Worm (Caenorhabditis elegans) whole organism, L4 larva: Measurements from ENCODE around the gene F35G2.1.

Source experiments
- F26F4.8 ChIP-seq: fragments of 200-800 bp; sonication (Bioruptor generic); conservative IDR thresholded peaks from 2 replicates; pipeline ENCODE4 v1.3.6; 2022; ENCODE audit warnings: missing genetic modification characterization, missing compliant biosample characterization
- F37D6.2 ChIP-seq: sonication (generic microtip); optimal IDR thresholded peaks from 2 replicates; lab custom pipeline; 2016; ENCODE audit warnings: mild to moderate bottlenecking, missing genetic modification characterization, missing compliant biosample characterization
- R02D3.7 ChIP-seq: fragments of 150-350 bp; sonication (generic microtip); optimal IDR thresholded peaks from 3 replicates; lab custom pipeline; 2014; ENCODE audit warnings: missing biosample characterization, missing genetic modification characterization
- Y75B8A.6 ChIP-seq: fragments of 200-800 bp; sonication (Bioruptor generic); IDR thresholded peaks from 2 replicates; pipeline ENCODE4 v1.3.6; 2022; ENCODE audit warnings: missing genetic modification reagents, missing genetic modification characterization, missing compliant biosample characterization
- aha-1 ChIP-seq: fragments of 150-350 bp; peaks from one replicate; lab custom pipeline; 2014; ENCODE audit warnings: missing biosample characterization, missing genetic modification characterization
- ceh-28 ChIP-seq: fragments of 150-350 bp; optimal IDR thresholded peaks from 2 replicates; lab custom pipeline; 2014; ENCODE audit warnings: missing biosample characterization, missing genetic modification reagents, missing genetic modification characterization
- ceh-44 ChIP-seq: fragments of 200-800 bp; sonication (Bioruptor generic); IDR thresholded peaks from 2 replicates; pipeline ENCODE4 v1.3.6; 2022; ENCODE audit warnings: missing genetic modification reagents, missing genetic modification characterization, missing compliant biosample characterization
- ceh-62 ChIP-seq: sonication (generic microtip); optimal IDR thresholded peaks from 2 replicates; lab custom pipeline; 2017; ENCODE audit warnings: missing biosample characterization, missing genetic modification characterization
- ceh-82 ChIP-seq: sonication (generic microtip); optimal IDR thresholded peaks from 2 replicates; lab custom pipeline; 2017; ENCODE audit warnings: missing biosample characterization, missing genetic modification characterization
- ces-1 ChIP-seq: fragments of 150-350 bp; sonication (generic microtip); optimal IDR thresholded peaks from 4 replicates; lab custom pipeline; 2014; ENCODE audit warnings: missing biosample characterization, missing genetic modification reagents, missing genetic modification characterization
- daf-16 ChIP-seq, 3 experiments: sonication (generic microtip); optimal IDR thresholded peaks; 2 replicates each; lab custom pipeline; 2016 to 2017; ENCODE audit warnings: missing genetic modification characterization in 3 of 3, missing genetic modification reagents in 3 of 3, mild to moderate bottlenecking in 2 of 3, missing compliant biosample characterization in 2 of 3, missing biosample characterization in 1 of 3, moderate library complexity in 1 of 3
- dmd-9 ChIP-seq: fragments of 200-800 bp; sonication (Bioruptor generic); IDR thresholded peaks from 2 replicates; pipeline ENCODE4 v1.3.6; 2022; ENCODE audit warnings: missing genetic modification reagents, missing genetic modification characterization, missing compliant biosample characterization
- dpl-1 ChIP-seq: fragments of 150-350 bp; optimal IDR thresholded peaks from 2 replicates; lab custom pipeline; 2014; ENCODE audit warnings: missing biosample characterization, missing genetic modification reagents, missing genetic modification characterization
- fos-1 ChIP-seq: fragments of 150-350 bp; optimal IDR thresholded peaks from 2 replicates; lab custom pipeline; 2014; ENCODE audit warnings: missing biosample characterization, missing genetic modification characterization
- hif-1 ChIP-seq, 2 experiments: sonication (generic microtip); optimal IDR thresholded peaks; 2 replicates each; lab custom pipeline; 2016 to 2017; ENCODE audit warnings: missing compliant biosample characterization in 2 of 2, missing genetic modification characterization in 2 of 2, missing genetic modification reagents in 2 of 2, missing genotype in 2 of 2, mild to moderate bottlenecking in 1 of 2
- hlh-11 ChIP-seq: fragments of 200-800 bp; sonication (Bioruptor generic); optimal IDR thresholded peaks from 2 replicates; lab custom pipeline; 2018; ENCODE audit warnings: mild to moderate bottlenecking, missing genetic modification characterization, missing compliant biosample characterization
- hmg-1.1 ChIP-seq: fragments of 200-800 bp; sonication (Bioruptor generic); IDR thresholded peaks from 2 replicates; pipeline ENCODE4 v1.3.6; 2022; ENCODE audit warnings: missing genetic modification reagents, missing genetic modification characterization, missing compliant biosample characterization
- lin-1 ChIP-seq: fragments of 200-800 bp; sonication (Bioruptor generic); IDR thresholded peaks from 2 replicates; pipeline ENCODE4 v1.3.6; 2022; ENCODE audit warnings: missing genetic modification reagents, missing genetic modification characterization, missing compliant biosample characterization
- lin-29 ChIP-seq: fragments of 200-800 bp; sonication (Bioruptor generic); IDR thresholded peaks from 2 replicates; pipeline ENCODE4 v1.3.6; 2022; ENCODE audit warnings: missing genetic modification reagents, missing genetic modification characterization, missing compliant biosample characterization
- lir-3 ChIP-seq: sonication (generic microtip); optimal IDR thresholded peaks from 2 replicates; lab custom pipeline; 2016; ENCODE audit warnings: mild to moderate bottlenecking, missing genetic modification characterization, missing compliant biosample characterization
- lsy-2 ChIP-seq, 2 experiments: fragments of 150-350 bp in 1 of 2; sonication (generic microtip) in 1 of 2; optimal IDR thresholded peaks; 2 replicates each; lab custom pipeline; 2014 to 2017; ENCODE audit warnings: missing biosample characterization in 2 of 2, missing genetic modification characterization in 2 of 2
- madf-5 ChIP-seq, 2 experiments: fragments of 200-800 bp; sonication (Bioruptor generic); IDR thresholded peaks; 2 replicates each; pipeline ENCODE4 v1.3.6; 2022; ENCODE audit warnings: missing compliant biosample characterization in 2 of 2, missing genetic modification characterization in 2 of 2
- mdt-29 ChIP-seq: fragments of 200-800 bp; sonication (Bioruptor generic); IDR thresholded peaks from 2 replicates; pipeline ENCODE4 v1.3.6; 2022; ENCODE audit warnings: missing genetic modification reagents, missing genetic modification characterization, missing compliant biosample characterization
- mes-2 ChIP-seq: sonication (generic microtip); optimal IDR thresholded peaks from 2 replicates; lab custom pipeline; 2016; ENCODE audit warnings: missing genotype, mild to moderate bottlenecking, missing genetic modification characterization, missing compliant biosample characterization; ENCODE audit not compliant: poor library complexity, severe bottlenecking
- mxl-2 ChIP-seq: fragments of 200-800 bp; sonication (Bioruptor generic); conservative IDR thresholded peaks from 2 replicates; pipeline ENCODE4 v1.3.6; 2022; ENCODE audit warnings: missing genetic modification reagents, missing genetic modification characterization, missing compliant biosample characterization
- mxl-3 ChIP-seq: fragments of 200-800 bp; sonication (Bioruptor generic); optimal IDR thresholded peaks from 2 replicates; lab custom pipeline; 2018; ENCODE audit warnings: mild to moderate bottlenecking, missing genetic modification characterization, missing compliant biosample characterization
- nhr-10 ChIP-seq: fragments of 150-350 bp; optimal IDR thresholded peaks from 2 replicates; lab custom pipeline; 2014; ENCODE audit warnings: missing biosample characterization, missing genetic modification characterization
- nhr-42 ChIP-seq: fragments of 200-800 bp; sonication (Bioruptor generic); IDR thresholded peaks from 2 replicates; pipeline ENCODE4 v1.3.6; 2022; ENCODE audit warnings: missing genetic modification characterization, missing compliant biosample characterization
- nhr-48 ChIP-seq: sonication (generic microtip); optimal IDR thresholded peaks from 2 replicates; lab custom pipeline; 2016; ENCODE audit warnings: mild to moderate bottlenecking, missing genetic modification characterization, missing compliant biosample characterization
- nhr-6 ChIP-seq: fragments of 150-350 bp; optimal IDR thresholded peaks from 2 replicates; lab custom pipeline; 2014; ENCODE audit warnings: missing biosample characterization, missing genetic modification characterization
- nhr-76 ChIP-seq: fragments of 150-350 bp; optimal IDR thresholded peaks from 2 replicates; lab custom pipeline; 2014; ENCODE audit warnings: missing biosample characterization, missing genetic modification characterization
- php-3 ChIP-seq: fragments of 200-800 bp; sonication (Bioruptor generic); IDR thresholded peaks from 2 replicates; pipeline ENCODE4 v1.3.6; 2022; ENCODE audit warnings: missing genetic modification reagents, missing genetic modification characterization, missing compliant biosample characterization
- saeg-2 ChIP-seq: fragments of 200-800 bp; sonication (Bioruptor generic); IDR thresholded peaks from 2 replicates; pipeline ENCODE4 v1.3.6; 2022; ENCODE audit warnings: missing genetic modification reagents, missing genetic modification characterization, missing compliant biosample characterization
- sdz-12 ChIP-seq: fragments of 200-800 bp; sonication (Bioruptor generic); optimal IDR thresholded peaks from 2 replicates; lab custom pipeline; 2018; ENCODE audit warnings: mild to moderate bottlenecking, missing genetic modification characterization, missing compliant biosample characterization
- set-16 ChIP-seq: fragments of 200-800 bp; sonication (Bioruptor generic); IDR thresholded peaks from 2 replicates; pipeline ENCODE4 v1.3.6; 2022; ENCODE audit warnings: missing genetic modification reagents, missing genetic modification characterization, missing compliant biosample characterization
- snpc-1.2 ChIP-seq: fragments of 200-800 bp; sonication (Bioruptor generic); IDR thresholded peaks from 2 replicates; pipeline ENCODE4 v1.3.6; 2022; ENCODE audit warnings: missing genetic modification reagents, missing genetic modification characterization, missing compliant biosample characterization
- spr-1 ChIP-seq: sonication (generic microtip); optimal IDR thresholded peaks from 2 replicates; lab custom pipeline; 2016; ENCODE audit warnings: mild to moderate bottlenecking, missing genetic modification characterization, missing compliant biosample characterization
- spr-3 ChIP-seq: fragments of 200-800 bp; sonication (Bioruptor generic); optimal IDR thresholded peaks from 2 replicates; lab custom pipeline; 2018; ENCODE audit warnings: mild to moderate bottlenecking, missing genetic modification characterization, missing compliant biosample characterization
- unc-130 ChIP-seq: sonication (generic microtip); optimal IDR thresholded peaks from 2 replicates; lab custom pipeline; 2016; ENCODE audit warnings: missing genetic modification reagents, missing genetic modification characterization, missing compliant biosample characterization
- unc-62 ChIP-seq, 3 experiments: fragments of 150-350 bp in 1 of 3; sonication (generic microtip); optimal IDR thresholded peaks in 2 of 3; peaks in 1 of 3; 1 replicate in 1 of 3; 2 replicates in 2 of 3; lab custom pipeline; 2014 to 2017; ENCODE audit warnings: missing biosample characterization in 3 of 3, missing genetic modification characterization in 3 of 3, missing genetic modification reagents in 3 of 3, missing genotype in 1 of 3
- vab-7 ChIP-seq: fragments of 200-800 bp; sonication (Bioruptor generic); IDR thresholded peaks from 2 replicates; pipeline ENCODE4 v1.3.6; 2022; ENCODE audit warnings: missing genetic modification reagents, missing genetic modification characterization, missing compliant biosample characterization
- zfp-2 ChIP-seq: sonication (generic microtip); optimal IDR thresholded peaks from 2 replicates; lab custom pipeline; 2016; ENCODE audit warnings: mild to moderate bottlenecking, missing genetic modification characterization, missing compliant biosample characterization
- zfp-3 ChIP-seq: fragments of 200-800 bp; sonication (Bioruptor generic); conservative IDR thresholded peaks from 2 replicates; pipeline ENCODE4 v1.3.6; 2022; ENCODE audit warnings: missing genetic modification reagents, missing genetic modification characterization, missing compliant biosample characterization
- zip-11 ChIP-seq: fragments of 200-800 bp; sonication (Bioruptor generic); IDR thresholded peaks from 2 replicates; pipeline ENCODE4 v1.3.6; 2022; ENCODE audit warnings: missing genetic modification characterization, missing compliant biosample characterization
- ztf-7 ChIP-seq: fragments of 150-350 bp; optimal IDR thresholded peaks from 2 replicates; lab custom pipeline; 2014; ENCODE audit warnings: missing biosample characterization, missing genetic modification characterization

The F35G2.1 gene

ce11 chrIV:12157915-12158314 is 45.1 kb upstream of the F35G2.1 start:
- TF ChIP-seq ztf-7 (tag; lab: Kevin White, UChicago) (no peak), F37D6.2 (tag; lab: Kevin White, UChicago) (no peak), nhr-6 (peak; percentile 20), ceh-28 (tag; lab: Kevin White, UChicago) (no peak), ceh-62 (tag; lab: Kevin White, UChicago) (no peak), fos-1 (tag; lab: Kevin White, UChicago) (no peak), R02D3.7 (no peak), F26F4.8 (no peak), aha-1 (tag; lab: Kevin White, UChicago) (no peak), sdz-12 (no peak), mes-2 (peak; percentile 6), set-16 (GFP tag; lab: Robert Waterston, UW) (no peak), nhr-76 (tag; lab: Kevin White, UChicago) (no peak), nhr-42 (GFP tag; lab: Robert Waterston, UW) (no peak), spr-3 (GFP tag; lab: Kevin White, UChicago) (no peak), zip-11 (GFP tag; lab: Robert Waterston, UW) (no peak), mxl-2 (GFP tag; lab: Robert Waterston, UW) (no peak), lin-1 (GFP tag; lab: Robert Waterston, UW) (no peak), vab-7 (GFP tag; lab: Robert Waterston, UW) (no peak), dpl-1 (GFP tag; lab: Kevin White, UChicago) (no peak), zfp-3 (GFP tag; lab: Robert Waterston, UW) (no peak), zfp-2 (tag; lab: Kevin White, UChicago) (no peak), mxl-3 (GFP tag; lab: Kevin White, UChicago) (peak; percentile 25), snpc-1.2 (GFP tag; lab: Robert Waterston, UW) (no peak), spr-1 (no peak), unc-62 (GFP tag; optimal IDR thresholded peaks at IDR 0.05 in 1 of 2; lab: Kevin White, UChicago) (no peak), unc-62 (tag; optimal IDR thresholded peaks at IDR 0.05; lab: Kevin White, UChicago) (no peak), Y75B8A.6 (GFP tag; lab: Robert Waterston, UW) (no peak), php-3 (no peak), dmd-9 (GFP tag; lab: Robert Waterston, UW) (no peak), hmg-1.1 (0 out of 2 replicates have a peak, but pooled peaks have one; percentile 29)

- TF ChIP-seq aha-1 (tag; lab: Kevin White, UChicago) = peak; percentile 96
- TF ChIP-seq hif-1 (tag; optimal IDR thresholded peaks at IDR 0.05; lab: Kevin White, UChicago) = no peak
- no peak for TF ChIP-seq ces-1 (GFP tag; lab: Kevin White, UChicago)
Observed at ce11 chrIV:12160421-12160820, 42.6 kb upstream of the F35G2.1 start.

ce11 chrIV:12162732-12163131 is 40.3 kb upstream of the F35G2.1 start:
- peak; percentile 94 for TF ChIP-seq aha-1 (tag; lab: Kevin White, UChicago)
- TF ChIP-seq unc-130 = no peak

- TF ChIP-seq ceh-44 (GFP tag; lab: Robert Waterston, UW) = no peak
- TF ChIP-seq lir-3 (tag; lab: Kevin White, UChicago) = no peak
- peak; percentile 5 for TF ChIP-seq hlh-11 (tag; lab: Kevin White, UChicago)
- TF ChIP-seq mxl-3 (GFP tag; lab: Kevin White, UChicago) = no peak
- no peak for TF ChIP-seq ces-1 (GFP tag; lab: Kevin White, UChicago)
- TF ChIP-seq mdt-29 (GFP tag; lab: Robert Waterston, UW) = no peak
- TF ChIP-seq saeg-2 (GFP tag; lab: Robert Waterston, UW) = no peak
- TF ChIP-seq lsy-2 (tag; optimal IDR thresholded peaks at IDR 0.05; lab: Kevin White, UChicago) = no peak
- TF ChIP-seq ceh-82 = no peak
- TF ChIP-seq nhr-48 (tag; lab: Kevin White, UChicago) = no peak
- TF ChIP-seq vab-7 (GFP tag; lab: Robert Waterston, UW) = no peak
- TF ChIP-seq daf-16 (GFP tag; optimal IDR thresholded peaks at IDR 0.05; lab: Kevin White, UChicago) = no peak
- peak; percentile 14 for TF ChIP-seq daf-16 (tag; optimal IDR thresholded peaks at IDR 0.05; lab: Kevin White, UChicago)
- no peak for TF ChIP-seq ceh-28 (tag; lab: Kevin White, UChicago)
- TF ChIP-seq madf-5 (GFP tag; IDR thresholded peaks at IDR 0.05; lab: Robert Waterston, UW) = no peak
- no peak for TF ChIP-seq lin-29 (GFP tag; lab: Robert Waterston, UW)
- no peak for TF ChIP-seq hmg-1.1
- TF ChIP-seq R02D3.7 = no peak
- TF ChIP-seq nhr-10 = no peak
Observed at ce11 chrIV:12165432-12166078, 37.5 kb upstream of the F35G2.1 start.
